Fruit fly (Drosophila melanogaster) whole organism, embryonic: ENCODE measurements around the gene CG6654.

Experiments
- CG11085 ChIP-seq: fragments of 200-800 bp; sonication (Bioruptor generic); IDR thresholded peaks from 2 replicates; pipeline ENCODE4 v1.3.6; 2022; ENCODE audit warnings: missing biosample characterization, missing genetic modification characterization
- CG1602 ChIP-seq: fragments of 200-800 bp; sonication (Bioruptor generic); optimal IDR thresholded peaks from 3 replicates; lab custom pipeline; 2016; ENCODE audit warnings: missing biosample characterization, missing genetic modification characterization
- CG16863 ChIP-seq: fragments of 200-800 bp; sonication (Bioruptor generic); optimal IDR thresholded peaks from 3 replicates; lab custom pipeline; 2016; ENCODE audit warnings: missing biosample characterization, missing genetic modification characterization
- CG4282 ChIP-seq: fragments of 200-800 bp; sonication (Bioruptor generic); optimal IDR thresholded peaks from 2 replicates; lab custom pipeline; 2016; ENCODE audit warnings: missing biosample characterization, missing genetic modification characterization
- CG9797 ChIP-seq: fragments of 200-800 bp; sonication (Bioruptor generic); optimal IDR thresholded peaks from 3 replicates; lab custom pipeline; 2018; ENCODE audit warnings: missing biosample characterization, mild to moderate bottlenecking, missing genetic modification characterization
- CG9876 ChIP-seq: fragments of 200-800 bp; sonication (Bioruptor generic); optimal IDR thresholded peaks from 2 replicates; lab custom pipeline; 2016; ENCODE audit warnings: missing biosample characterization, missing genetic modification characterization
- danr ChIP-seq: fragments of 200-800 bp; sonication (Bioruptor generic); IDR thresholded peaks from 2 replicates; pipeline ENCODE4 v1.3.6; 2022; ENCODE audit warnings: missing biosample characterization, missing genetic modification characterization
- fd64A ChIP-seq: fragments of 200-800 bp; sonication (Bioruptor generic); optimal IDR thresholded peaks from 3 replicates; lab custom pipeline; 2018; ENCODE audit warnings: missing biosample characterization, mild to moderate bottlenecking, missing genetic modification characterization
- jigr1 ChIP-seq: fragments of 200-800 bp; sonication (Bioruptor generic); IDR thresholded peaks from 3 replicates; pipeline ENCODE4 v1.3.6; 2022; ENCODE audit warnings: missing biosample characterization, missing genetic modification characterization
- jumu ChIP-seq: fragments of 200-800 bp; sonication (Bioruptor generic); optimal IDR thresholded peaks from 3 replicates; lab custom pipeline; 2016; ENCODE audit warnings: missing biosample characterization, missing genetic modification characterization
- knrl ChIP-seq: fragments of 200-800 bp; sonication (Bioruptor generic); IDR thresholded peaks from 3 replicates; pipeline ENCODE4 v1.3.6; 2022; ENCODE audit warnings: missing biosample characterization, missing genetic modification characterization; ENCODE audit not compliant: partially characterized antibody
- run ChIP-seq: fragments of 200-800 bp; sonication (Bioruptor generic); optimal IDR thresholded peaks from 3 replicates; lab custom pipeline; 2018; ENCODE audit warnings: missing biosample characterization, mild to moderate bottlenecking, missing genetic modification characterization
- tap ChIP-seq: fragments of 200-800 bp; optimal IDR thresholded peaks from 3 replicates; lab custom pipeline; 2019; ENCODE audit warnings: missing biosample characterization, mild to moderate bottlenecking, missing genetic modification characterization, moderate library complexity

dm6 chr3R:15206273-15206672 is 7.2 kb downstream of the CG6654 start, which contains the start of gene Spn88Ea:
- TF ChIP-seq CG4282 (GFP tag; lab: Kevin White, UChicago) = no peak
- TF ChIP-seq danr = no peak
- no peak for TF ChIP-seq CG1602 (GFP tag; lab: Kevin White, UChicago)
- TF ChIP-seq CG9797 (GFP tag; lab: Kevin White, UChicago) = no peak
- TF ChIP-seq CG11085 (GFP tag; lab: Robert Waterston, UW) = no peak
- no peak for TF ChIP-seq knrl
- TF ChIP-seq fd64A = no peak
- TF ChIP-seq tap = no peak
- no peak for TF ChIP-seq jumu (GFP tag; lab: Kevin White, UChicago)
- no peak for TF ChIP-seq run (tag; lab: Kevin White, UChicago)
- no peak for TF ChIP-seq CG16863 (GFP tag; lab: Kevin White, UChicago)
- no peak for TF ChIP-seq jigr1 (GFP tag; lab: Robert Waterston, UW)
- TF ChIP-seq CG9876 = no peak
